Worm (Caenorhabditis elegans) whole organism, late embryonic: ENCODE measurements around the gene spc-1.

Experiments used
- C08G9.2 ChIP-seq: sonication (generic microtip); optimal IDR thresholded peaks from 2 replicates; lab custom pipeline; 2016; ENCODE audit warnings: mild to moderate bottlenecking, missing genetic modification characterization, moderate library complexity, missing compliant biosample characterization
- C38D4.7 ChIP-seq: fragments of 200-800 bp; sonication (Bioruptor generic); optimal IDR thresholded peaks from 2 replicates; lab custom pipeline; 2018; ENCODE audit warnings: mild to moderate bottlenecking, missing genetic modification characterization, moderate library complexity, missing compliant biosample characterization
- K02D7.2 ChIP-seq: sonication (generic microtip); optimal IDR thresholded peaks from 2 replicates; lab custom pipeline; 2017; ENCODE audit warnings: mild to moderate bottlenecking, missing genetic modification characterization, missing compliant biosample characterization
- K09A11.1 ChIP-seq: sonication (generic microtip); optimal IDR thresholded peaks from 2 replicates; lab custom pipeline; 2017; ENCODE audit warnings: antibody characterized with exemption, mild to moderate bottlenecking, missing genetic modification characterization, missing compliant biosample characterization; ENCODE audit not compliant: insufficient read depth
- ama-1 ChIP-seq: fragments of 150-350 bp; optimal IDR thresholded peaks from 2 replicates; lab custom pipeline; 2014
- ceh-18 ChIP-seq: sonication (generic microtip); optimal IDR thresholded peaks from 2 replicates; lab custom pipeline; 2016; ENCODE audit warnings: missing genetic modification characterization, missing compliant biosample characterization
- ceh-19 ChIP-seq: fragments of 200-800 bp; sonication (Bioruptor generic); optimal IDR thresholded peaks from 2 replicates; lab custom pipeline; 2018; ENCODE audit warnings: mild to moderate bottlenecking, missing genetic modification characterization, missing compliant biosample characterization
- ceh-2 ChIP-seq: sonication (generic microtip); optimal IDR thresholded peaks from 2 replicates; lab custom pipeline; 2016; ENCODE audit warnings: missing genotype, missing genetic modification characterization, missing compliant biosample characterization
- ceh-22 ChIP-seq: sonication (generic microtip); optimal IDR thresholded peaks from 2 replicates; lab custom pipeline; 2017; ENCODE audit warnings: missing biosample characterization, missing genetic modification characterization
- ceh-24 ChIP-seq: sonication (generic microtip); optimal IDR thresholded peaks from 2 replicates; lab custom pipeline; 2016; ENCODE audit warnings: mild to moderate bottlenecking, missing genetic modification characterization, missing compliant biosample characterization
- ceh-31 ChIP-seq: sonication (generic microtip); optimal IDR thresholded peaks from 2 replicates; lab custom pipeline; 2016; ENCODE audit warnings: missing genetic modification characterization, missing compliant biosample characterization
- ceh-45 ChIP-seq: fragments of 200-800 bp; sonication (Bioruptor generic); IDR thresholded peaks from 2 replicates; pipeline ENCODE4 v1.3.6; 2022; ENCODE audit warnings: missing genetic modification reagents, missing genetic modification characterization, missing compliant biosample characterization
- ceh-6 ChIP-seq: fragments of 200-800 bp; sonication (Bioruptor generic); optimal IDR thresholded peaks from 2 replicates; lab custom pipeline; 2018; ENCODE audit warnings: mild to moderate bottlenecking, missing genetic modification characterization, missing compliant biosample characterization
- che-1 ChIP-seq: sonication (generic microtip); optimal IDR thresholded peaks from 2 replicates; lab custom pipeline; 2016; ENCODE audit warnings: mild to moderate bottlenecking, missing genetic modification characterization, missing compliant biosample characterization
- dmd-4 ChIP-seq: sonication (generic microtip); optimal IDR thresholded peaks from 2 replicates; lab custom pipeline; 2016; ENCODE audit warnings: borderline replicate concordance, missing genetic modification characterization, missing compliant biosample characterization
- dve-1 ChIP-seq: sonication (generic microtip); optimal IDR thresholded peaks from 2 replicates; lab custom pipeline; 2017; ENCODE audit warnings: antibody characterized with exemption, mild to moderate bottlenecking, missing genetic modification characterization, missing compliant biosample characterization
- elt-2 ChIP-seq: sonication (generic microtip); optimal IDR thresholded peaks from 2 replicates; lab custom pipeline; 2016; ENCODE audit warnings: missing genetic modification reagents, missing genetic modification characterization, missing compliant biosample characterization
- elt-4 ChIP-seq: sonication (generic microtip); optimal IDR thresholded peaks from 2 replicates; lab custom pipeline; 2016; ENCODE audit warnings: missing genetic modification characterization, missing compliant biosample characterization
- ets-4 ChIP-seq: sonication (generic microtip); optimal IDR thresholded peaks from 2 replicates; lab custom pipeline; 2016; ENCODE audit warnings: missing genetic modification characterization, missing compliant biosample characterization
- fax-1 ChIP-seq: sonication (generic microtip); optimal IDR thresholded peaks from 2 replicates; lab custom pipeline; 2016; ENCODE audit warnings: missing genotype, missing genetic modification characterization, missing compliant biosample characterization
- fkh-10 ChIP-seq: fragments of 150-350 bp; optimal IDR thresholded peaks from 2 replicates; lab custom pipeline; 2014; ENCODE audit warnings: missing biosample characterization, missing genetic modification reagents, missing genetic modification characterization
- fkh-6 ChIP-seq: sonication (generic microtip); optimal IDR thresholded peaks from 2 replicates; lab custom pipeline; 2016; ENCODE audit warnings: missing genetic modification characterization, missing compliant biosample characterization
- gmeb-2 ChIP-seq: sonication (generic microtip); optimal IDR thresholded peaks from 2 replicates; lab custom pipeline; 2016; ENCODE audit warnings: missing genetic modification characterization, inconsistent platforms, missing compliant biosample characterization
- hlh-13 ChIP-seq: fragments of 200-800 bp; sonication (Bioruptor generic); optimal IDR thresholded peaks from 2 replicates; lab custom pipeline; 2018; ENCODE audit warnings: mild to moderate bottlenecking, missing genetic modification characterization, missing compliant biosample characterization
- hlh-15 ChIP-seq: sonication (generic microtip); optimal IDR thresholded peaks from 2 replicates; lab custom pipeline; 2016; ENCODE audit warnings: missing genetic modification characterization, missing compliant biosample characterization
- hlh-30 ChIP-seq: sonication (generic microtip); optimal IDR thresholded peaks from 2 replicates; lab custom pipeline; 2017; ENCODE audit warnings: antibody characterized with exemption, missing genetic modification characterization, missing compliant biosample characterization; ENCODE audit not compliant: insufficient read depth
- hlh-6 ChIP-seq: sonication (generic microtip); optimal IDR thresholded peaks from 2 replicates; lab custom pipeline; 2016; ENCODE audit warnings: missing genotype, missing genetic modification characterization, missing compliant biosample characterization
- hlh-8 ChIP-seq: sonication (generic microtip); optimal IDR thresholded peaks from 2 replicates; lab custom pipeline; 2016; ENCODE audit warnings: missing genotype, missing genetic modification characterization, missing compliant biosample characterization
- lim-6 ChIP-seq: sonication (generic microtip); optimal IDR thresholded peaks from 2 replicates; lab custom pipeline; 2016; ENCODE audit warnings: missing genetic modification characterization, missing compliant biosample characterization
- lin-11 ChIP-seq: fragments of 200-800 bp; sonication (Bioruptor generic); optimal IDR thresholded peaks from 2 replicates; lab custom pipeline; 2018; ENCODE audit warnings: mild to moderate bottlenecking, missing genetic modification characterization, missing compliant biosample characterization
- nfya-1 ChIP-seq: sonication (generic microtip); optimal IDR thresholded peaks from 2 replicates; lab custom pipeline; 2017; ENCODE audit warnings: missing genetic modification characterization, mild to moderate bottlenecking, missing compliant biosample characterization, antibody characterized with exemption, moderate library complexity
- nhr-232 ChIP-seq: sonication (generic microtip); optimal IDR thresholded peaks from 2 replicates; lab custom pipeline; 2016; ENCODE audit warnings: missing genetic modification characterization, missing compliant biosample characterization
- npax-4 ChIP-seq: sonication (generic microtip); optimal IDR thresholded peaks from 2 replicates; lab custom pipeline; 2016; ENCODE audit warnings: missing genetic modification characterization, missing compliant biosample characterization
- pag-3 ChIP-seq: sonication (generic microtip); optimal IDR thresholded peaks from 2 replicates; lab custom pipeline; 2016; ENCODE audit warnings: missing compliant biosample characterization, missing genetic modification characterization, borderline replicate concordance
- pax-1 ChIP-seq: fragments of 150-350 bp; optimal IDR thresholded peaks from 2 replicates; lab custom pipeline; 2014; ENCODE audit warnings: missing biosample characterization, missing genetic modification characterization
- pha-2 ChIP-seq: sonication (generic microtip); optimal IDR thresholded peaks from 2 replicates; lab custom pipeline; 2017; ENCODE audit warnings: mild to moderate bottlenecking, missing genetic modification characterization, missing compliant biosample characterization
- pha-4 ChIP-seq: fragments of 150-350 bp; optimal IDR thresholded peaks from 2 replicates; lab custom pipeline; 2018; ENCODE audit warnings: missing biosample characterization, missing genetic modification reagents, missing genetic modification characterization
- pqm-1 ChIP-seq: sonication (generic microtip); optimal IDR thresholded peaks from 2 replicates; lab custom pipeline; 2016; ENCODE audit warnings: missing genetic modification characterization, missing compliant biosample characterization
- pros-1 ChIP-seq: fragments of 150-350 bp; optimal IDR thresholded peaks from 2 replicates; lab custom pipeline; 2014; ENCODE audit warnings: missing biosample characterization, missing genetic modification reagents, missing genetic modification characterization
- ref-2 ChIP-seq: sonication (generic microtip); optimal IDR thresholded peaks from 2 replicates; lab custom pipeline; 2016; ENCODE audit warnings: missing genetic modification characterization, missing compliant biosample characterization
- rnt-1 ChIP-seq: sonication (generic microtip); optimal IDR thresholded peaks from 2 replicates; lab custom pipeline; 2016; ENCODE audit warnings: missing genetic modification characterization, missing compliant biosample characterization
- sox-2 ChIP-seq: fragments of 200-800 bp; sonication (Bioruptor generic); IDR thresholded peaks from 2 replicates; pipeline ENCODE4 v1.3.6; 2022; ENCODE audit warnings: missing genetic modification reagents, missing genetic modification characterization, missing compliant biosample characterization
- sox-4 ChIP-seq: sonication (generic microtip); optimal IDR thresholded peaks from 2 replicates; lab custom pipeline; 2017; ENCODE audit warnings: mild to moderate bottlenecking, missing genetic modification characterization, inconsistent platforms, missing compliant biosample characterization
- syd-9 ChIP-seq: sonication (generic microtip); optimal IDR thresholded peaks from 2 replicates; lab custom pipeline; 2016; ENCODE audit warnings: mild to moderate bottlenecking, missing genetic modification characterization, moderate library complexity, missing compliant biosample characterization
- unc-42 ChIP-seq: sonication (generic microtip); optimal IDR thresholded peaks from 2 replicates; lab custom pipeline; 2016; ENCODE audit warnings: missing genotype, missing genetic modification characterization, missing compliant biosample characterization
- unc-55 ChIP-seq: sonication (generic microtip); optimal IDR thresholded peaks from 2 replicates; lab custom pipeline; 2017; ENCODE audit warnings: missing biosample characterization, missing genetic modification reagents, missing genetic modification characterization
- unc-86 ChIP-seq: sonication (generic microtip); optimal IDR thresholded peaks from 2 replicates; lab custom pipeline; 2016; ENCODE audit warnings: missing genetic modification characterization, missing compliant biosample characterization
- zip-5 ChIP-seq: sonication (generic microtip); optimal IDR thresholded peaks from 2 replicates; lab custom pipeline; 2016; ENCODE audit warnings: missing genetic modification characterization, missing compliant biosample characterization
- ztf-16 ChIP-seq: sonication (generic microtip); optimal IDR thresholded peaks from 2 replicates; lab custom pipeline; 2017; ENCODE audit warnings: missing genetic modification characterization, missing compliant biosample characterization

spc-1 gene

ce11 chrX:3135186-3135585 is 8.3 kb upstream of the spc-1 start, which contains the start of gene K10B3.1:
Gene K10B3.1 (plus strand): TSS chrX:3135486.
- TF ChIP-seq dmd-4 (tag; lab: Kevin White, UChicago): no peak
- no peak for TF ChIP-seq syd-9 (tag; lab: Kevin White, UChicago)
- no peak for TF ChIP-seq ets-4 (tag; lab: Kevin White, UChicago)
- TF ChIP-seq hlh-8 (tag; lab: Kevin White, UChicago): no peak
- no peak for TF ChIP-seq ceh-31 (tag; lab: Kevin White, UChicago)
- TF ChIP-seq ceh-24 (tag; lab: Kevin White, UChicago): no peak
- no peak for TF ChIP-seq fkh-6 (tag; lab: Kevin White, UChicago)
- no peak for TF ChIP-seq sox-4 (tag; lab: Kevin White, UChicago)
- no peak for TF ChIP-seq lin-11
- no peak for TF ChIP-seq hlh-6 (tag; lab: Kevin White, UChicago)

DNA sequence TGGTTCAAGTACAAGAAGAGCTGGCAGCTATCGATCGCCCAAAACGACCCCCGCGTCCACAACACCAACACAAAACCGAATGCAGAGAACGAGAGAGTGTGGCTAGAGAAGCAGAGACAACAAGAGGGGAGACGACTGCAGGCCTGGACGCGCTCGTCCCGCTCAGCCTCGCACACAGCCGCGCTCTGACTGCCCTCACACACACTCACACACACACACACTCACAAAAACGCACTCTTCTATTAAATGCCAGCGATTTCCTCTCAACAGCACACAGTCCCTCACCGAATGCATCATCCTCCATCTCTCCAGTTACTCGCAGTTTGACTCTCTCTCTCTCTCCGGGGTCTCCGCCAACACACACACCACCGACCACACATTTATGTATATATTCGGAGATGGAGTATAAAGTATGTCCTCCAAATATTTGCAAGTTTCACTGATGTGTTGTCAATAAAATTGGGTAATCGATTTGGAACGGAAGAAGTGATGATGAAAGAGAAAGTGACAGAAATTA is 805 bp upstream of the spc-1 start:
- TF ChIP-seq ceh-45 (GFP tag; lab: Robert Waterston, UW) (no peak), npax-4 (tag; lab: Kevin White, UChicago) (no peak), ets-4 (tag; lab: Kevin White, UChicago) (peak; percentile 57), unc-55 (peak; percentile 95), pqm-1 (tag; lab: Kevin White, UChicago) (peak; percentile 51), fkh-6 (tag; lab: Kevin White, UChicago) (peak; percentile 56), elt-4 (tag; lab: Kevin White, UChicago) (no peak), dmd-4 (tag; lab: Kevin White, UChicago) (peak; percentile 77), ceh-18 (tag; lab: Kevin White, UChicago) (peak; percentile 98), hlh-13 (GFP tag; lab: Kevin White, UChicago) (no peak), ztf-16 (tag; lab: Kevin White, UChicago) (peak; percentile 33), ref-2 (peak; percentile 92), hlh-15 (tag; lab: Kevin White, UChicago) (no peak), K02D7.2 (tag; lab: Kevin White, UChicago) (no peak), elt-2 (peak; percentile 55), sox-2 (GFP tag; lab: Robert Waterston, UW) (peak; percentile 16; the same call in 1 of the 2 replicates), pag-3 (peak; percentile 32), unc-86 (tag; lab: Kevin White, UChicago) (peak; percentile 52), lim-6 (tag; lab: Kevin White, UChicago) (peak; percentile 65), K09A11.1 (tag; lab: Kevin White, UChicago) (peak; percentile 44), fkh-10 (GFP tag; lab: Kevin White, UChicago) (peak; percentile 54), syd-9 (tag; lab: Kevin White, UChicago) (peak; percentile 88), ceh-2 (tag; lab: Kevin White, UChicago) (peak; percentile 82), hlh-8 (tag; lab: Kevin White, UChicago) (peak; percentile 56), hlh-30 (tag; lab: Kevin White, UChicago) (peak; percentile 84), pha-2 (tag; lab: Kevin White, UChicago) (peak; percentile 19), zip-5 (tag; lab: Kevin White, UChicago) (no peak), C38D4.7 (GFP tag; lab: Kevin White, UChicago) (no peak), gmeb-2 (tag; lab: Kevin White, UChicago) (peak; percentile 17), ceh-24 (tag; lab: Kevin White, UChicago) (no peak), pha-4 (tag; lab: Kevin White, UChicago) (no peak), C08G9.2 (peak; percentile 47), dve-1 (peak; percentile 30), pax-1 (no peak), fax-1 (peak; percentile 43), ceh-19 (peak; percentile 84), lin-11 (no peak), ceh-31 (tag; lab: Kevin White, UChicago) (peak; percentile 99), ceh-22 (peak; percentile 90), nfya-1 (peak; percentile 97), rnt-1 (tag; lab: Kevin White, UChicago) (peak; percentile 88), che-1 (tag; lab: Kevin White, UChicago) (peak; percentile 55), nhr-232 (tag; lab: Kevin White, UChicago) (peak; percentile 16), pros-1 (peak; percentile 93), ceh-6 (GFP tag; lab: Kevin White, UChicago) (peak; percentile 52), ama-1 (lab: Kevin White, UChicago) (peak; percentile 33), unc-42 (peak; percentile 94)
